Fruit fly (Drosophila melanogaster) whole organism, prepupa: ENCODE data around the gene CG4619.

Source experiments
- Blimp-1 ChIP-seq: fragments of 200-800 bp; sonication (Bioruptor generic); optimal IDR thresholded peaks from 3 replicates; lab custom pipeline; 2017; ENCODE audit warnings: missing biosample characterization, missing genetic modification characterization, mild to moderate bottlenecking, moderate library complexity, missing genetic modification reagents
- CG10631 ChIP-seq: fragments of 200-800 bp; sonication (Bioruptor generic); optimal IDR thresholded peaks from 2 replicates; lab custom pipeline; 2016; ENCODE audit warnings: missing biosample characterization, missing genetic modification characterization
- CG10669 ChIP-seq: fragments of 200-800 bp; sonication (Bioruptor generic); optimal IDR thresholded peaks from 3 replicates; lab custom pipeline; 2018; ENCODE audit warnings: missing biosample characterization, mild to moderate bottlenecking, missing genetic modification characterization, moderate library complexity
- CG11294 ChIP-seq: fragments of 200-800 bp; sonication (Bioruptor generic); IDR thresholded peaks from 2 replicates; pipeline ENCODE4 v1.3.6; 2022; ENCODE audit warnings: missing biosample characterization, missing genetic modification characterization
- CG11762 ChIP-seq: fragments of 200-800 bp; sonication (Bioruptor generic); optimal IDR thresholded peaks from 3 replicates; lab custom pipeline; 2016; ENCODE audit warnings: missing biosample characterization, missing genetic modification characterization; ENCODE audit not compliant: insufficient read depth
- CG11902 ChIP-seq: fragments of 200-800 bp; sonication (Bioruptor generic); optimal IDR thresholded peaks from 3 replicates; lab custom pipeline; 2016; ENCODE audit warnings: missing biosample characterization, missing genetic modification characterization
- CG15336 ChIP-seq: fragments of 200-800 bp; sonication (Bioruptor generic); IDR thresholded peaks from 2 replicates; pipeline ENCODE4 v1.3.6; 2022; ENCODE audit warnings: missing biosample characterization, missing genetic modification characterization
- CG1621 ChIP-seq: fragments of 200-800 bp; sonication (Bioruptor generic); optimal IDR thresholded peaks from 3 replicates; lab custom pipeline; 2018; ENCODE audit warnings: missing biosample characterization, mild to moderate bottlenecking, missing genetic modification characterization
- CG16779 ChIP-seq: fragments of 200-800 bp; sonication (Bioruptor generic); optimal IDR thresholded peaks from 3 replicates; lab custom pipeline; 2017; ENCODE audit warnings: missing biosample characterization, mild to moderate bottlenecking, missing genetic modification characterization
- CG3032 ChIP-seq: fragments of 200-800 bp; optimal IDR thresholded peaks from 2 replicates; lab custom pipeline; 2019; ENCODE audit warnings: missing biosample characterization, mild to moderate bottlenecking, missing genetic modification characterization, moderate library complexity
- CG31627 ChIP-seq: fragments of 200-800 bp; sonication (Bioruptor generic); optimal IDR thresholded peaks from 3 replicates; lab custom pipeline; 2016; ENCODE audit warnings: missing biosample characterization, missing genetic modification characterization
- CG32006 ChIP-seq: fragments of 200-800 bp; sonication (Bioruptor generic); optimal IDR thresholded peaks from 3 replicates; lab custom pipeline; 2017; ENCODE audit warnings: missing biosample characterization, mild to moderate bottlenecking, missing genetic modification characterization
- CG34406 ChIP-seq: fragments of 200-800 bp; sonication (Bioruptor generic); optimal IDR thresholded peaks from 3 replicates; lab custom pipeline; 2016; ENCODE audit warnings: missing biosample characterization, missing genetic modification characterization
- CG3919 ChIP-seq: fragments of 200-800 bp; sonication (Bioruptor generic); optimal IDR thresholded peaks from 3 replicates; lab custom pipeline; 2016; ENCODE audit warnings: missing biosample characterization, missing genetic modification characterization
- CG4318 ChIP-seq: fragments of 200-800 bp; sonication (Bioruptor generic); optimal IDR thresholded peaks from 3 replicates; lab custom pipeline; 2017; ENCODE audit warnings: missing biosample characterization, mild to moderate bottlenecking, missing genetic modification characterization
- CG6792 ChIP-seq: fragments of 200-800 bp; sonication (Bioruptor generic); optimal IDR thresholded peaks from 3 replicates; lab custom pipeline; 2016; ENCODE audit warnings: missing biosample characterization, missing genetic modification characterization
- CG6808 ChIP-seq: fragments of 200-800 bp; sonication (Bioruptor generic); optimal IDR thresholded peaks from 3 replicates; lab custom pipeline; 2017; ENCODE audit warnings: missing biosample characterization, missing genetic modification characterization, mild to moderate bottlenecking, moderate library complexity, missing genetic modification reagents
- CG6854 ChIP-seq: fragments of 200-800 bp; sonication (Bioruptor generic); optimal IDR thresholded peaks from 2 replicates; lab custom pipeline; 2017; ENCODE audit warnings: missing biosample characterization, mild to moderate bottlenecking, missing genetic modification characterization
- CG7368 ChIP-seq: fragments of 200-800 bp; sonication (Bioruptor generic); optimal IDR thresholded peaks from 3 replicates; lab custom pipeline; 2016; ENCODE audit warnings: missing biosample characterization, missing genetic modification characterization
- CG8119 ChIP-seq: fragments of 200-800 bp; sonication (Bioruptor generic); IDR thresholded peaks from 3 replicates; pipeline ENCODE4 v1.3.6; 2022; ENCODE audit warnings: missing biosample characterization, missing genetic modification characterization
- CG8319 ChIP-seq: fragments of 200-800 bp; sonication (Bioruptor generic); optimal IDR thresholded peaks from 3 replicates; lab custom pipeline; 2016; ENCODE audit warnings: missing biosample characterization, missing genetic modification characterization
- CG9139 ChIP-seq: fragments of 200-800 bp; sonication (Bioruptor generic); optimal IDR thresholded peaks from 3 replicates; lab custom pipeline; 2017; ENCODE audit warnings: missing biosample characterization, mild to moderate bottlenecking, missing genetic modification characterization
- Eip75B ChIP-seq: fragments of 200-800 bp; sonication (Bioruptor generic); optimal IDR thresholded peaks from 3 replicates; lab custom pipeline; 2016; ENCODE audit warnings: missing biosample characterization, missing genetic modification characterization
- Eip93F ChIP-seq: fragments of 200-800 bp; sonication (Bioruptor generic); optimal IDR thresholded peaks from 2 replicates; lab custom pipeline; 2016; ENCODE audit warnings: missing biosample characterization, mild to moderate bottlenecking, missing genetic modification characterization
- Ets21C ChIP-seq: fragments of 200-800 bp; sonication (Bioruptor generic); optimal IDR thresholded peaks from 3 replicates; lab custom pipeline; 2016; ENCODE audit warnings: missing biosample characterization, missing genetic modification characterization
- Ets96B ChIP-seq: fragments of 200-800 bp; optimal IDR thresholded peaks from 2 replicates; lab custom pipeline; 2019; ENCODE audit warnings: missing biosample characterization, mild to moderate bottlenecking, missing genetic modification characterization, moderate library complexity
- Gug ChIP-seq: fragments of 200-800 bp; sonication (Bioruptor generic); IDR thresholded peaks from 2 replicates; pipeline ENCODE4 v1.3.6; 2022; ENCODE audit warnings: missing biosample characterization, missing genetic modification characterization
- Hr38 ChIP-seq: sonication (Bioruptor generic); optimal IDR thresholded peaks from 2 replicates; lab custom pipeline; 2016; ENCODE audit warnings: missing biosample characterization, missing genetic modification characterization
- Hr4 ChIP-seq: fragments of 200-800 bp; sonication (Bioruptor generic); optimal IDR thresholded peaks from 3 replicates; lab custom pipeline; 2016; ENCODE audit warnings: missing biosample characterization, missing genetic modification characterization
- Lpt ChIP-seq: fragments of 200-800 bp; sonication (Bioruptor generic); optimal IDR thresholded peaks from 3 replicates; lab custom pipeline; 2016; ENCODE audit warnings: missing biosample characterization, missing genetic modification characterization
- OdsH ChIP-seq: fragments of 200-800 bp; sonication (Bioruptor generic); optimal IDR thresholded peaks from 3 replicates; lab custom pipeline; 2016; ENCODE audit warnings: missing biosample characterization, missing genetic modification characterization
- Sox102F ChIP-seq: fragments of 200-800 bp; sonication (Bioruptor generic); optimal IDR thresholded peaks from 2 replicates; lab custom pipeline; 2016; ENCODE audit warnings: missing biosample characterization, mild to moderate bottlenecking, missing genetic modification characterization
- Sox15 ChIP-seq: fragments of 200-800 bp; sonication (Bioruptor generic); optimal IDR thresholded peaks from 3 replicates; lab custom pipeline; 2016; ENCODE audit warnings: missing biosample characterization, missing genetic modification characterization
- achi ChIP-seq: fragments of 200-800 bp; sonication (Bioruptor generic); optimal IDR thresholded peaks from 3 replicates; lab custom pipeline; 2016; ENCODE audit warnings: missing biosample characterization, missing genetic modification characterization
- acj6 ChIP-seq: fragments of 200-800 bp; sonication (Bioruptor generic); optimal IDR thresholded peaks from 3 replicates; lab custom pipeline; 2016; ENCODE audit warnings: missing biosample characterization, missing genetic modification characterization
- cyc ChIP-seq: fragments of 200-800 bp; sonication (Bioruptor generic); optimal IDR thresholded peaks from 3 replicates; lab custom pipeline; 2016; ENCODE audit warnings: missing biosample characterization, missing genetic modification characterization
- dac ChIP-seq: fragments of 200-800 bp; sonication (Bioruptor generic); optimal IDR thresholded peaks from 2 replicates; lab custom pipeline; 2017; ENCODE audit warnings: missing biosample characterization, mild to moderate bottlenecking, missing genetic modification characterization
- dsx ChIP-seq: fragments of 200-800 bp; optimal IDR thresholded peaks from 3 replicates; lab custom pipeline; 2019; ENCODE audit warnings: missing biosample characterization, mild to moderate bottlenecking, missing genetic modification characterization, moderate library complexity; ENCODE audit not compliant: poor library complexity, severe bottlenecking
- esn ChIP-seq: fragments of 200-800 bp; sonication (Bioruptor generic); optimal IDR thresholded peaks from 2 replicates; lab custom pipeline; 2016; ENCODE audit warnings: missing biosample characterization, mild to moderate bottlenecking, missing genetic modification characterization, moderate library complexity
- fd85E ChIP-seq: fragments of 200-800 bp; sonication (Bioruptor generic); optimal IDR thresholded peaks from 3 replicates; lab custom pipeline; 2016; ENCODE audit warnings: missing biosample characterization, missing genetic modification characterization
- lz ChIP-seq: fragments of 200-800 bp; sonication (Bioruptor generic); optimal IDR thresholded peaks from 3 replicates; lab custom pipeline; 2016; ENCODE audit warnings: missing biosample characterization, missing genetic modification characterization
- net ChIP-seq: fragments of 200-800 bp; sonication (Bioruptor generic); optimal IDR thresholded peaks from 3 replicates; lab custom pipeline; 2016; ENCODE audit warnings: missing biosample characterization, missing genetic modification characterization
- pdm3 ChIP-seq: fragments of 200-800 bp; sonication (Bioruptor generic); optimal IDR thresholded peaks from 3 replicates; lab custom pipeline; 2016; ENCODE audit warnings: missing biosample characterization, missing genetic modification characterization
- salr ChIP-seq, 2 experiments: fragments of 200-800 bp; sonication (Bioruptor generic); optimal IDR thresholded peaks; 3 replicates each; lab custom pipeline; 2016 to 2018; ENCODE audit warnings: missing biosample characterization in 2 of 2, missing genetic modification characterization in 2 of 2, mild to moderate bottlenecking in 1 of 2
- spab ChIP-seq: fragments of 200-800 bp; sonication (Bioruptor generic); optimal IDR thresholded peaks from 2 replicates; lab custom pipeline; 2017; ENCODE audit warnings: missing biosample characterization, mild to moderate bottlenecking, missing genetic modification characterization, missing genetic modification reagents
- ss ChIP-seq, 2 experiments: fragments of 200-800 bp; sonication (Bioruptor generic); optimal IDR thresholded peaks; 2 replicates in 1 of 2; 3 replicates in 1 of 2; lab custom pipeline; 2017 to 2018; ENCODE audit warnings: mild to moderate bottlenecking in 2 of 2, missing biosample characterization in 2 of 2, missing genetic modification characterization in 2 of 2, moderate library complexity in 1 of 2
- svp ChIP-seq: fragments of 200-800 bp; sonication (Bioruptor generic); peaks from one replicate; lab custom pipeline; 2016; ENCODE audit warnings: missing biosample characterization, missing genetic modification characterization
- topi ChIP-seq: fragments of 200-800 bp; sonication (Bioruptor generic); optimal IDR thresholded peaks from 3 replicates; lab custom pipeline; 2016; ENCODE audit warnings: missing biosample characterization, missing genetic modification characterization
- vri ChIP-seq: fragments of 200-800 bp; sonication (Bioruptor generic); optimal IDR thresholded peaks from 3 replicates; lab custom pipeline; 2016; ENCODE audit warnings: missing biosample characterization, mild to moderate bottlenecking, missing genetic modification characterization

Gene CG4619

dm6 chr2L:9981809-9982208 lies 43.1 kb downstream of the CG4619 start (continued):
- no peak for TF ChIP-seq CG15336 (GFP tag; lab: Robert Waterston, UW)
- peak; percentile 79 for TF ChIP-seq svp (GFP tag; lab: Kevin White, UChicago)
- TF ChIP-seq Lpt (GFP tag; lab: Kevin White, UChicago), result no peak
- TF ChIP-seq CG6808 (GFP tag; lab: Kevin White, UChicago), result peak; percentile 26
- TF ChIP-seq topi (GFP tag; lab: Kevin White, UChicago), result peak; percentile 64
- TF ChIP-seq Sox15 (GFP tag; lab: Kevin White, UChicago), result no peak
- TF ChIP-seq esn (GFP tag; lab: Kevin White, UChicago), result peak; percentile 17

- peak; percentile 87 for TF ChIP-seq topi (GFP tag; lab: Kevin White, UChicago)
- peak; percentile 42 for TF ChIP-seq CG11762
- TF ChIP-seq OdsH (GFP tag; lab: Kevin White, UChicago), result peak; percentile 56
- TF ChIP-seq salr (GFP tag; optimal IDR thresholded peaks at IDR 0.05; lab: Kevin White, UChicago), result no peak
- peak; percentile 71 for TF ChIP-seq achi (GFP tag; lab: Kevin White, UChicago)
- peak; percentile 59 for TF ChIP-seq Sox15 (GFP tag; lab: Kevin White, UChicago)
- TF ChIP-seq CG16779 (tag; lab: Kevin White, UChicago), result peak; percentile 63
- no peak for TF ChIP-seq dac (GFP tag; lab: Kevin White, UChicago)
- TF ChIP-seq CG4318, result no peak
- TF ChIP-seq CG31627 (GFP tag; lab: Kevin White, UChicago), result peak; percentile 58
- TF ChIP-seq Gug (GFP tag; lab: Robert Waterston, UW), result no peak
- TF ChIP-seq Ets96B (tag; lab: Kevin White, UChicago), result peak; percentile 73
- no peak for TF ChIP-seq Hr38 (GFP tag; lab: Kevin White, UChicago)
- TF ChIP-seq Lpt (GFP tag; lab: Kevin White, UChicago), result no peak
- TF ChIP-seq CG8319, result peak; percentile 68
- TF ChIP-seq CG1621, result no peak
- TF ChIP-seq cyc (GFP tag; lab: Kevin White, UChicago), result peak; percentile 80
- peak; percentile 52 to 81 for TF ChIP-seq ss (GFP tag; optimal IDR thresholded peaks at IDR 0.05; lab: Kevin White, UChicago)
- no peak for TF ChIP-seq Hr4 (GFP tag; lab: Kevin White, UChicago)
- peak; percentile 72 for TF ChIP-seq CG3032
- peak; percentile 65 for TF ChIP-seq CG10631 (GFP tag; lab: Kevin White, UChicago)
- TF ChIP-seq lz (GFP tag; lab: Kevin White, UChicago), result peak; percentile 77
- peak; percentile 77 for TF ChIP-seq CG3919 (GFP tag; lab: Kevin White, UChicago)
- no peak for TF ChIP-seq CG11294
- peak; percentile 37 for TF ChIP-seq fd85E (GFP tag; lab: Kevin White, UChicago)
- peak; percentile 39 for TF ChIP-seq vri (GFP tag; lab: Kevin White, UChicago)
- peak; percentile 69 for TF ChIP-seq Eip75B (GFP tag; lab: Kevin White, UChicago)
- TF ChIP-seq Blimp-1 (GFP tag; lab: Kevin White, UChicago), result peak; percentile 55
- peak; percentile 70 for TF ChIP-seq net
- TF ChIP-seq Ets21C (GFP tag; lab: Kevin White, UChicago), result peak; percentile 45
- TF ChIP-seq Eip93F (GFP tag; lab: Kevin White, UChicago), result peak; percentile 44
- TF ChIP-seq pdm3 (GFP tag; lab: Kevin White, UChicago), result peak; percentile 64
- TF ChIP-seq CG7368 (GFP tag; lab: Kevin White, UChicago), result peak; percentile 63
- TF ChIP-seq CG11902, result peak; percentile 54
- TF ChIP-seq CG6854 (GFP tag; lab: Kevin White, UChicago), result peak; percentile 56
- TF ChIP-seq dsx (GFP tag; lab: Kevin White, UChicago), result peak; percentile 69
- peak; percentile 75 for TF ChIP-seq CG34406 (GFP tag; lab: Kevin White, UChicago)
- peak; percentile 65 for TF ChIP-seq CG10669 (GFP tag; lab: Kevin White, UChicago)
- TF ChIP-seq CG6792 (GFP tag; lab: Kevin White, UChicago), result peak; percentile 59
- TF ChIP-seq Sox102F (GFP tag; lab: Kevin White, UChicago), result peak; percentile 68
- TF ChIP-seq CG32006, result peak; percentile 5
- TF ChIP-seq CG9139, result peak; percentile 40
- TF ChIP-seq CG8119 (GFP tag; lab: Robert Waterston, UW), result no peak
- peak; percentile 59 for TF ChIP-seq spab
- peak; percentile 92 for TF ChIP-seq svp (GFP tag; lab: Kevin White, UChicago)
- peak; percentile 84 for TF ChIP-seq acj6
- peak; percentile 81 for TF ChIP-seq esn (GFP tag; lab: Kevin White, UChicago)
These were observed 43.9 kb downstream of the CG4619 start for dm6 chr2L:9982516-9982915.
